Worm (Caenorhabditis elegans) whole organism, mixed stage, embryonic: ENCODE data around the gene F40F9.3.

Source experiments
- bed-3 ChIP-seq: fragments of 200-800 bp; sonication (Bioruptor generic); optimal IDR thresholded peaks from 3 replicates; lab custom pipeline; 2018; ENCODE audit warnings: mild to moderate bottlenecking, missing genetic modification characterization, moderate library complexity, missing compliant biosample characterization
- blmp-1 ChIP-seq: fragments of 150-350 bp; optimal IDR thresholded peaks from 2 replicates; lab custom pipeline; 2014; ENCODE audit warnings: missing biosample characterization, missing genetic modification characterization
- ceh-39 ChIP-seq: fragments of 150-350 bp; optimal IDR thresholded peaks from 2 replicates; lab custom pipeline; 2014; ENCODE audit warnings: missing biosample characterization, missing genetic modification characterization
- ceh-43 ChIP-seq: fragments of 200-800 bp; sonication (Bioruptor generic); optimal IDR thresholded peaks from 2 replicates; lab custom pipeline; 2018; ENCODE audit warnings: mild to moderate bottlenecking, missing genetic modification characterization, moderate library complexity, missing compliant biosample characterization
- ceh-83 ChIP-seq: fragments of 200-800 bp; sonication (Bioruptor generic); optimal IDR thresholded peaks from 2 replicates; lab custom pipeline; 2018; ENCODE audit warnings: mild to moderate bottlenecking, missing genetic modification characterization, missing compliant biosample characterization
- ces-1 ChIP-seq: fragments of 150-350 bp; optimal IDR thresholded peaks from 2 replicates; lab custom pipeline; 2014; ENCODE audit warnings: missing biosample characterization, missing genetic modification reagents, missing genetic modification characterization
- drap-1 ChIP-seq: fragments of 200-800 bp; sonication (Bioruptor generic); optimal IDR thresholded peaks from 3 replicates; lab custom pipeline; 2018; ENCODE audit warnings: mild to moderate bottlenecking, missing genetic modification characterization, missing compliant biosample characterization
- elt-1 ChIP-seq: sonication (generic microtip); optimal IDR thresholded peaks from 2 replicates; lab custom pipeline; 2017; ENCODE audit warnings: missing genetic modification characterization, mild to moderate bottlenecking, missing compliant biosample characterization, antibody characterized with exemption, moderate library complexity, borderline replicate concordance; ENCODE audit not compliant: insufficient read depth
- elt-3 ChIP-seq: fragments of 150-350 bp; optimal IDR thresholded peaks from 2 replicates; lab custom pipeline; 2014; ENCODE audit warnings: missing biosample characterization, missing genetic modification characterization
- flh-1 ChIP-seq: fragments of 200-800 bp; sonication (Bioruptor generic); optimal IDR thresholded peaks from 2 replicates; lab custom pipeline; 2018; ENCODE audit warnings: mild to moderate bottlenecking, missing genetic modification characterization, moderate library complexity, missing compliant biosample characterization
- ham-2 ChIP-seq: fragments of 200-800 bp; sonication (Bioruptor generic); optimal IDR thresholded peaks from 2 replicates; lab custom pipeline; 2018; ENCODE audit warnings: mild to moderate bottlenecking, missing genetic modification characterization, missing compliant biosample characterization
- hlh-1 ChIP-seq: fragments of 150-350 bp; optimal IDR thresholded peaks from 2 replicates; lab custom pipeline; 2014; ENCODE audit warnings: missing biosample characterization, missing genetic modification reagents, missing genetic modification characterization
- lin-32 ChIP-seq: fragments of 200-800 bp; sonication (Bioruptor generic); optimal IDR thresholded peaks from 2 replicates; lab custom pipeline; 2018; ENCODE audit warnings: mild to moderate bottlenecking, missing genetic modification characterization, missing compliant biosample characterization
- lsy-2 ChIP-seq: fragments of 150-350 bp; optimal IDR thresholded peaks from 2 replicates; lab custom pipeline; 2014; ENCODE audit warnings: missing biosample characterization, missing genetic modification characterization
- mab-5 ChIP-seq: fragments of 150-350 bp; optimal IDR thresholded peaks from 2 replicates; lab custom pipeline; 2014; ENCODE audit warnings: missing biosample characterization, missing genetic modification characterization
- mep-1 ChIP-seq: fragments of 150-350 bp; optimal IDR thresholded peaks from 2 replicates; lab custom pipeline; 2017; ENCODE audit warnings: missing biosample characterization, missing genetic modification reagents, missing genetic modification characterization, inconsistent platforms
- mls-2 ChIP-seq: sonication (generic microtip); optimal IDR thresholded peaks from 2 replicates; lab custom pipeline; 2016; ENCODE audit warnings: mild to moderate bottlenecking, missing genetic modification characterization, moderate library complexity, missing compliant biosample characterization
- nhr-2 ChIP-seq: fragments of 150-350 bp; optimal IDR thresholded peaks from 2 replicates; lab custom pipeline; 2014; ENCODE audit warnings: missing biosample characterization, missing genetic modification characterization
- nhr-237 ChIP-seq: fragments of 150-350 bp; optimal IDR thresholded peaks from 2 replicates; lab custom pipeline; 2014; ENCODE audit warnings: missing biosample characterization, missing genetic modification characterization
- nhr-28 ChIP-seq: fragments of 150-350 bp; optimal IDR thresholded peaks from 2 replicates; lab custom pipeline; 2014; ENCODE audit warnings: missing biosample characterization, missing genetic modification characterization
- nhr-76 ChIP-seq: sonication (generic microtip); optimal IDR thresholded peaks from 2 replicates; lab custom pipeline; 2017; ENCODE audit warnings: missing biosample characterization, missing genetic modification characterization
- pha-4 ChIP-seq: fragments of 150-350 bp; optimal IDR thresholded peaks from 2 replicates; lab custom pipeline; 2018; ENCODE audit warnings: missing biosample characterization, missing genetic modification reagents, missing genetic modification characterization
- snpc-4 ChIP-seq: fragments of 150-350 bp; optimal IDR thresholded peaks from 2 replicates; lab custom pipeline; 2014; ENCODE audit warnings: missing biosample characterization, missing genetic modification characterization
- sptf-1 ChIP-seq: sonication (generic microtip); optimal IDR thresholded peaks from 2 replicates; lab custom pipeline; 2017; ENCODE audit warnings: mild to moderate bottlenecking, missing genetic modification characterization, moderate library complexity, missing compliant biosample characterization
- tbx-8 ChIP-seq: fragments of 200-800 bp; sonication (Bioruptor generic); optimal IDR thresholded peaks from 2 replicates; lab custom pipeline; 2018; ENCODE audit warnings: mild to moderate bottlenecking, missing genetic modification characterization, moderate library complexity, missing compliant biosample characterization
- unc-120 ChIP-seq: sonication (generic microtip); optimal IDR thresholded peaks from 2 replicates; lab custom pipeline; 2017; ENCODE audit warnings: missing genetic modification characterization, missing compliant biosample characterization; ENCODE audit not compliant: poor library complexity, severe bottlenecking
- unc-62 ChIP-seq: fragments of 150-350 bp; optimal IDR thresholded peaks from 2 replicates; lab custom pipeline; 2014; ENCODE audit warnings: missing biosample characterization, missing genetic modification reagents, missing genetic modification characterization
- ztf-11 ChIP-seq: fragments of 150-350 bp; optimal IDR thresholded peaks from 2 replicates; lab custom pipeline; 2014; ENCODE audit warnings: missing biosample characterization, missing genetic modification characterization

Gene F40F9.3

ce11 chrV:9756242-9756641, 41.2 kb downstream of the F40F9.3 start, which contains the start of gene hrg-3:
Gene hrg-3 (plus strand): TSS chrV:9756468.
- TF ChIP-seq ceh-43 (GFP tag; lab: Kevin White, UChicago) (no peak), elt-1 (no peak), drap-1 (GFP tag; lab: Kevin White, UChicago) (no peak)

ce11 chrV:9757884-9758283, 42.9 kb downstream of the F40F9.3 start, which contains the start of gene F58E6.11:
Gene F58E6.11 (minus strand): TSS chrV:9757984.
- TF ChIP-seq flh-1 (GFP tag; lab: Kevin White, UChicago) = no peak
- TF ChIP-seq ceh-43 (GFP tag; lab: Kevin White, UChicago) = no peak
- TF ChIP-seq lsy-2 (tag; lab: Kevin White, UChicago) = no peak
- TF ChIP-seq nhr-2 = no peak
- no peak for TF ChIP-seq elt-3 (tag; lab: Kevin White, UChicago)
- no peak for TF ChIP-seq bed-3 (GFP tag; lab: Kevin White, UChicago)
- no peak for TF ChIP-seq nhr-76 (tag; lab: Kevin White, UChicago)
- TF ChIP-seq mep-1 (tag; lab: Kevin White, UChicago) = no peak
- TF ChIP-seq lin-32 (GFP tag; lab: Kevin White, UChicago) = no peak
- TF ChIP-seq sptf-1 = no peak
- no peak for TF ChIP-seq ztf-11
- no peak for TF ChIP-seq mab-5
- TF ChIP-seq blmp-1 = no peak
- TF ChIP-seq snpc-4 (tag; lab: Kevin White, UChicago) = no peak
- TF ChIP-seq, all 35 proteins: peak for 0

ce11 chrV:9758437-9758836, 43.4 kb downstream of the F40F9.3 start:
- TF ChIP-seq ham-2 (GFP tag; lab: Kevin White, UChicago) (no peak), blmp-1 (peak; percentile 74)

ce11 chrV:9763759-9764158, 48.8 kb downstream of the F40F9.3 start:
- peak; percentile 94 for TF ChIP-seq ces-1 (GFP tag; lab: Kevin White, UChicago)
- TF ChIP-seq ztf-11 = no peak
- no peak for TF ChIP-seq bed-3 (GFP tag; lab: Kevin White, UChicago)
- no peak for TF ChIP-seq ceh-39

- TF ChIP-seq tbx-8 (GFP tag; lab: Kevin White, UChicago) = no peak
- no peak for TF ChIP-seq blmp-1
- no peak for TF ChIP-seq pha-4
- no peak for TF ChIP-seq hlh-1 (tag; lab: Kevin White, UChicago)
- TF ChIP-seq mls-2 (tag; lab: Kevin White, UChicago) = no peak
- TF ChIP-seq elt-3 (tag; lab: Kevin White, UChicago) = no peak
- no peak for TF ChIP-seq ztf-11
- no peak for TF ChIP-seq nhr-28 (tag; lab: Kevin White, UChicago)
- no peak for TF ChIP-seq nhr-237
- TF ChIP-seq unc-120 = no peak
- no peak for TF ChIP-seq drap-1 (GFP tag; lab: Kevin White, UChicago)
- no peak for TF ChIP-seq ceh-83 (GFP tag; lab: Kevin White, UChicago)
- TF ChIP-seq lsy-2 (tag; lab: Kevin White, UChicago) = no peak
- no peak for TF ChIP-seq ham-2 (GFP tag; lab: Kevin White, UChicago)
Measured at ce11 chrV:9764552-9764951, 49.5 kb downstream of the F40F9.3 start.

- TF ChIP-seq ces-1 (GFP tag; lab: Kevin White, UChicago) (peak; percentile 100), ceh-43 (GFP tag; lab: Kevin White, UChicago) (no peak), unc-62 (GFP tag; lab: Kevin White, UChicago) (no peak), lsy-2 (tag; lab: Kevin White, UChicago) (peak; percentile 46)
- TF ChIP-seq, all 35 proteins: peak for 2
Measured at ce11 chrV:9765622-9766021, 50.6 kb downstream of the F40F9.3 start.
